Worm (Caenorhabditis elegans): ENCODE results near the gene F11D5.1.

- TF ChIP-seq ceh-22 (tag; optimal IDR thresholded peaks at IDR 0.05) (no peak), ceh-9 (tag; optimal IDR thresholded peaks at IDR 0.05) (no peak), ref-2 (tag; optimal IDR thresholded peaks at IDR 0.05) (no peak), nhr-232 (tag; optimal IDR thresholded peaks at IDR 0.05) (no peak), ama-1 (optimal IDR thresholded peaks at IDR 0.05) (no peak), tbx-7 (tag; optimal IDR thresholded peaks at IDR 0.05) (no peak), C08G9.2 (tag; optimal IDR thresholded peaks at IDR 0.05) (no peak), pag-3 (tag; optimal IDR thresholded peaks at IDR 0.05; ENCODE audit: borderline replicate concordance) (no peak), hlh-8 (tag; optimal IDR thresholded peaks at IDR 0.05) (no peak), odd-2 (tag; optimal IDR thresholded peaks at IDR 0.05) (no peak), Y22D7AL.16 (tag; optimal IDR thresholded peaks at IDR 0.05) (no peak), sdc-2 (tag; optimal IDR thresholded peaks at IDR 0.05) (no peak), nfya-1 (tag; optimal IDR thresholded peaks at IDR 0.05) (no peak), ceh-30 (tag; optimal IDR thresholded peaks at IDR 0.05) (no peak)
Measured at ce11 chrX:3375320-3375719, 42.4 kb downstream of the F11D5.1 start.
